Worm (Caenorhabditis elegans) whole organism, late embryonic: Measurements from ENCODE around the gene nsph-4.3.
A peak's percentile ranks its signal among the peaks of the same experiment; 100 is the strongest.

Source experiments
- C38D4.7 ChIP-seq: fragments of 200-800 bp; sonication (Bioruptor generic); optimal IDR thresholded peaks from 2 replicates; lab custom pipeline; 2018; ENCODE audit warnings: mild to moderate bottlenecking, missing genetic modification characterization, moderate library complexity, missing compliant biosample characterization
- K02D7.2 ChIP-seq: sonication (generic microtip); optimal IDR thresholded peaks from 2 replicates; lab custom pipeline; 2017; ENCODE audit warnings: mild to moderate bottlenecking, missing genetic modification characterization, missing compliant biosample characterization
- T23F11.4 ChIP-seq: fragments of 200-800 bp; sonication (Bioruptor generic); optimal IDR thresholded peaks from 2 replicates; lab custom pipeline; 2018; ENCODE audit warnings: mild to moderate bottlenecking, missing genetic modification characterization, missing compliant biosample characterization
- Y22D7AL.16 ChIP-seq: sonication (generic microtip); optimal IDR thresholded peaks from 2 replicates; lab custom pipeline; 2016; ENCODE audit warnings: missing genetic modification characterization, missing compliant biosample characterization
- ahr-1 ChIP-seq: sonication (generic microtip); optimal IDR thresholded peaks from 2 replicates; lab custom pipeline; 2016; ENCODE audit warnings: missing genetic modification characterization, missing compliant biosample characterization
- ama-1 ChIP-seq: fragments of 150-350 bp; optimal IDR thresholded peaks from 2 replicates; lab custom pipeline; 2014
- ceh-18 ChIP-seq: sonication (generic microtip); optimal IDR thresholded peaks from 2 replicates; lab custom pipeline; 2016; ENCODE audit warnings: missing genetic modification characterization, missing compliant biosample characterization
- ceh-19 ChIP-seq: fragments of 200-800 bp; sonication (Bioruptor generic); optimal IDR thresholded peaks from 2 replicates; lab custom pipeline; 2018; ENCODE audit warnings: mild to moderate bottlenecking, missing genetic modification characterization, missing compliant biosample characterization
- ceh-22 ChIP-seq: sonication (generic microtip); optimal IDR thresholded peaks from 2 replicates; lab custom pipeline; 2017; ENCODE audit warnings: missing biosample characterization, missing genetic modification characterization
- ceh-30 ChIP-seq: fragments of 150-350 bp; optimal IDR thresholded peaks from 2 replicates; lab custom pipeline; 2014; ENCODE audit warnings: missing biosample characterization, missing genetic modification characterization
- ceh-31 ChIP-seq: sonication (generic microtip); optimal IDR thresholded peaks from 2 replicates; lab custom pipeline; 2016; ENCODE audit warnings: missing genetic modification characterization, missing compliant biosample characterization
- ceh-45 ChIP-seq: fragments of 200-800 bp; sonication (Bioruptor generic); IDR thresholded peaks from 2 replicates; pipeline ENCODE4 v1.3.6; 2022; ENCODE audit warnings: missing genetic modification reagents, missing genetic modification characterization, missing compliant biosample characterization
- ceh-6 ChIP-seq: fragments of 200-800 bp; sonication (Bioruptor generic); optimal IDR thresholded peaks from 2 replicates; lab custom pipeline; 2018; ENCODE audit warnings: mild to moderate bottlenecking, missing genetic modification characterization, missing compliant biosample characterization
- ceh-9 ChIP-seq: sonication (generic microtip); optimal IDR thresholded peaks from 2 replicates; lab custom pipeline; 2016; ENCODE audit warnings: mild to moderate bottlenecking, missing genetic modification characterization, inconsistent platforms, missing compliant biosample characterization
- dmd-4 ChIP-seq: sonication (generic microtip); optimal IDR thresholded peaks from 2 replicates; lab custom pipeline; 2016; ENCODE audit warnings: borderline replicate concordance, missing genetic modification characterization, missing compliant biosample characterization
- elt-2 ChIP-seq: sonication (generic microtip); optimal IDR thresholded peaks from 2 replicates; lab custom pipeline; 2016; ENCODE audit warnings: missing genetic modification reagents, missing genetic modification characterization, missing compliant biosample characterization
- fax-1 ChIP-seq: sonication (generic microtip); optimal IDR thresholded peaks from 2 replicates; lab custom pipeline; 2016; ENCODE audit warnings: missing genotype, missing genetic modification characterization, missing compliant biosample characterization
- gmeb-2 ChIP-seq: sonication (generic microtip); optimal IDR thresholded peaks from 2 replicates; lab custom pipeline; 2016; ENCODE audit warnings: missing genetic modification characterization, inconsistent platforms, missing compliant biosample characterization
- hlh-13 ChIP-seq: fragments of 200-800 bp; sonication (Bioruptor generic); optimal IDR thresholded peaks from 2 replicates; lab custom pipeline; 2018; ENCODE audit warnings: mild to moderate bottlenecking, missing genetic modification characterization, missing compliant biosample characterization
- hlh-6 ChIP-seq: sonication (generic microtip); optimal IDR thresholded peaks from 2 replicates; lab custom pipeline; 2016; ENCODE audit warnings: missing genotype, missing genetic modification characterization, missing compliant biosample characterization
- hlh-8 ChIP-seq: sonication (generic microtip); optimal IDR thresholded peaks from 2 replicates; lab custom pipeline; 2016; ENCODE audit warnings: missing genotype, missing genetic modification characterization, missing compliant biosample characterization
- madf-2 ChIP-seq: sonication (generic microtip); optimal IDR thresholded peaks from 2 replicates; lab custom pipeline; 2017; ENCODE audit warnings: missing genetic modification characterization, missing compliant biosample characterization
- mec-3 ChIP-seq: sonication (generic microtip); optimal IDR thresholded peaks from 2 replicates; lab custom pipeline; 2016; ENCODE audit warnings: borderline replicate concordance, missing genetic modification characterization, missing compliant biosample characterization
- nfya-1 ChIP-seq: sonication (generic microtip); optimal IDR thresholded peaks from 2 replicates; lab custom pipeline; 2017; ENCODE audit warnings: missing genetic modification characterization, mild to moderate bottlenecking, missing compliant biosample characterization, antibody characterized with exemption, moderate library complexity
- nhr-232 ChIP-seq: sonication (generic microtip); optimal IDR thresholded peaks from 2 replicates; lab custom pipeline; 2016; ENCODE audit warnings: missing genetic modification characterization, missing compliant biosample characterization
- npax-4 ChIP-seq: sonication (generic microtip); optimal IDR thresholded peaks from 2 replicates; lab custom pipeline; 2016; ENCODE audit warnings: missing genetic modification characterization, missing compliant biosample characterization
- odd-2 ChIP-seq: sonication (generic microtip); optimal IDR thresholded peaks from 2 replicates; lab custom pipeline; 2017; ENCODE audit warnings: antibody characterized with exemption, mild to moderate bottlenecking, missing genetic modification characterization, missing compliant biosample characterization
- pag-3 ChIP-seq: sonication (generic microtip); optimal IDR thresholded peaks from 2 replicates; lab custom pipeline; 2016; ENCODE audit warnings: missing compliant biosample characterization, missing genetic modification characterization, borderline replicate concordance
- pha-2 ChIP-seq: sonication (generic microtip); optimal IDR thresholded peaks from 2 replicates; lab custom pipeline; 2017; ENCODE audit warnings: mild to moderate bottlenecking, missing genetic modification characterization, missing compliant biosample characterization
- pha-4 ChIP-seq: fragments of 150-350 bp; optimal IDR thresholded peaks from 2 replicates; lab custom pipeline; 2018; ENCODE audit warnings: missing biosample characterization, missing genetic modification reagents, missing genetic modification characterization
- pqm-1 ChIP-seq: sonication (generic microtip); optimal IDR thresholded peaks from 2 replicates; lab custom pipeline; 2016; ENCODE audit warnings: missing genetic modification characterization, missing compliant biosample characterization
- pros-1 ChIP-seq: fragments of 150-350 bp; optimal IDR thresholded peaks from 2 replicates; lab custom pipeline; 2014; ENCODE audit warnings: missing biosample characterization, missing genetic modification reagents, missing genetic modification characterization
- ref-2 ChIP-seq: sonication (generic microtip); optimal IDR thresholded peaks from 2 replicates; lab custom pipeline; 2016; ENCODE audit warnings: missing genetic modification characterization, missing compliant biosample characterization
- sox-4 ChIP-seq: sonication (generic microtip); optimal IDR thresholded peaks from 2 replicates; lab custom pipeline; 2017; ENCODE audit warnings: mild to moderate bottlenecking, missing genetic modification characterization, inconsistent platforms, missing compliant biosample characterization
- syd-9 ChIP-seq: sonication (generic microtip); optimal IDR thresholded peaks from 2 replicates; lab custom pipeline; 2016; ENCODE audit warnings: mild to moderate bottlenecking, missing genetic modification characterization, moderate library complexity, missing compliant biosample characterization
- tbx-7 ChIP-seq: sonication (generic microtip); optimal IDR thresholded peaks from 2 replicates; lab custom pipeline; 2016; ENCODE audit warnings: missing genotype, missing genetic modification characterization, missing compliant biosample characterization
- ttx-3 ChIP-seq: sonication (generic microtip); optimal IDR thresholded peaks from 2 replicates; lab custom pipeline; 2016; ENCODE audit warnings: missing genetic modification reagents, missing genetic modification characterization, missing compliant biosample characterization
- unc-3 ChIP-seq, 2 experiments: fragments of 200-800 bp in 1 of 2; sonication (Bioruptor generic) in 1 of 2; sonication (generic microtip) in 1 of 2; conservative IDR thresholded peaks in 1 of 2; optimal IDR thresholded peaks in 1 of 2; 2 replicates each; pipeline versions ENCODE4 v1.3.6 to Lab custom; 2016 to 2022; ENCODE audit warnings: missing compliant biosample characterization in 2 of 2, missing genetic modification characterization in 2 of 2, missing genetic modification reagents in 1 of 2
- unc-86 ChIP-seq: sonication (generic microtip); optimal IDR thresholded peaks from 2 replicates; lab custom pipeline; 2016; ENCODE audit warnings: missing genetic modification characterization, missing compliant biosample characterization
- zip-5 ChIP-seq: sonication (generic microtip); optimal IDR thresholded peaks from 2 replicates; lab custom pipeline; 2016; ENCODE audit warnings: missing genetic modification characterization, missing compliant biosample characterization
- ztf-16 ChIP-seq: sonication (generic microtip); optimal IDR thresholded peaks from 2 replicates; lab custom pipeline; 2017; ENCODE audit warnings: missing genetic modification characterization, missing compliant biosample characterization

The nsph-4.3 gene

DNA sequence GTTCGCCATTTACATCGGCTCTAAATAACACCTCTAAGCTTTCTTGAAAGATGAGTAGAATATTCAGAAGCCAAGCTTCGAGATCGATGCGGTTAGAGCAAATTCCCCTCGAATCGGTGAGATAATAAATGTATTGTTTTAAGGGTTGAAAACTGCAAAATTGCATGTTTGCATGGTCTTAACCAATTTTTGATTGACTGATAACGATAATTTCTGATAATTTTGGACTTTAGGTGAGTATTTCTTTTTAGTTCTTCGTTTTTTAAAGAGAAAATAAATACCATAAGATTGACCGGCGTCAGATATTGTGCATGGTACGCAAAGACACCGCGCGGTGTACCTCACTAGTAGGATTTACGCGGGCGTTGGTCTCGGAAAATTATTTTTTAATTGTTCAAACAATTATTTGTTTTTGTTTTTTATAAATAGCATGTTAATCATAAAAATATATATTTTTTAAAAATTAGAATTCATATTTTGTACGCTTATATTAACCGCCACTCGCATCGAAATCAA lies 24.9 kb downstream of the nsph-4.3 start, which contains the start of gene cup-5:
Gene cup-5, plus strand, starts transcription at position 51 of the 516 bp plus-strand sequence.
- TF ChIP-seq ceh-30: no peak
- TF ChIP-seq Y22D7AL.16: no peak
- TF ChIP-seq odd-2 (tag; lab: Kevin White, UChicago): no peak
- TF ChIP-seq elt-2 (tag; lab: Kevin White, UChicago): no peak
- TF ChIP-seq sox-4 (tag; lab: Kevin White, UChicago): no peak
- no peak for TF ChIP-seq ttx-3 (tag; lab: Kevin White, UChicago)
- no peak for TF ChIP-seq K02D7.2 (tag; lab: Kevin White, UChicago)
- no peak for TF ChIP-seq gmeb-2 (tag; lab: Kevin White, UChicago)
- TF ChIP-seq ztf-16: no peak
- no peak for TF ChIP-seq ahr-1
- TF ChIP-seq pag-3 (tag; lab: Kevin White, UChicago): no peak
- TF ChIP-seq madf-2 (tag; lab: Kevin White, UChicago): no peak
- TF ChIP-seq ama-1: no peak
- no peak for TF ChIP-seq mec-3 (tag; lab: Kevin White, UChicago)
- no peak for TF ChIP-seq ceh-9 (tag; lab: Kevin White, UChicago)

DNA sequence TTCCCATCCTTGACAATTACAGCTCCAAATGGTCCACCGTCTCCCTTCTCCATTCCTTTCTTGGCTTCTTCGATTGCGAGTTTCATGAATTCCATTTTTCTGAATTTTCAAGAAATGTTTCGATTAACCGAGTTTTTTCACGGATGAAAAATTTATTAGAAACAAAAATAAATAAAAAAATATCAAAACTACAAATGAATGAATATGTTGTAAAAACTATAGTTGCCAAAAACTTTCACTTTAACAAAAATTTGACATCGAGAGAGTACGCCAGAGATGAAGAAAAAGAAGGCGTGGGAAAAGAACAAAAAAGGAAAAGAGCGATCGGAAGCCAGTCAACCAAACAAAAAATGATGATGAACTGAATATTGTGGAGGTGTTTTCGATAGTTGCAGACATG lies 26.2 kb downstream of the nsph-4.3 start, which contains the start of gene R13A5.10:
Gene R13A5.10, minus strand, starts transcription at position 101 of the 400 bp plus-strand sequence.
- TF ChIP-seq nfya-1 (tag; lab: Kevin White, UChicago) (no peak), pqm-1 (tag; lab: Kevin White, UChicago) (no peak), ceh-31 (tag; lab: Kevin White, UChicago) (no peak), npax-4 (tag; lab: Kevin White, UChicago) (no peak), syd-9 (tag; lab: Kevin White, UChicago) (no peak), pag-3 (tag; lab: Kevin White, UChicago) (no peak), dmd-4 (tag; lab: Kevin White, UChicago) (no peak), C38D4.7 (GFP tag; lab: Kevin White, UChicago) (no peak), odd-2 (tag; lab: Kevin White, UChicago) (no peak), pros-1 (tag; lab: Kevin White, UChicago) (no peak), ceh-6 (GFP tag; lab: Kevin White, UChicago) (no peak), hlh-6 (tag; lab: Kevin White, UChicago) (no peak), nhr-232 (tag; lab: Kevin White, UChicago) (no peak), T23F11.4 (no peak)
- TF ChIP-seq, all 69 proteins: peak for 0

DNA sequence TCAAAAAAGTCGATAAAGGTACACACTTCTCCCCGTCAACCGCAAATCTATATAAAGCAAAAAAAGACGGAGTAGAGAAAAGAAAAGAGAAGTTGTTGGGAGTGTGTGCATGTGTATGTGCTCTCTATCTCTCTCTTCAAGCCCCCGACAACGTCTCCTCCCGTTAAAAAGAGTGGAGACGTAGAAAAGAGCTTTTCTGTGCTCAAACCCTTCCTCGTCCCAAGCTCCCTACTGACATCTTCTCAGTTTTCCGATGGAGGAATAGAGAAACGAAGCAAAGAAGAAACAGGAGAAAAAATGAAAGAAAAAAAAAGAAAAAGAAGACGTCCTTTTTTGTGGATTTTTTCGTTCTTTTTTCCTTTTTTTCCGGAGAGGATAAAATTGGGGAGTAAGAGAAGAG lies 28.5 kb downstream of the nsph-4.3 start:
- no peak for TF ChIP-seq hlh-13
- TF ChIP-seq pha-4 (tag; lab: Kevin White, UChicago): no peak
- no peak for TF ChIP-seq ceh-22
- TF ChIP-seq hlh-8 (tag; lab: Kevin White, UChicago): no peak
- no peak for TF ChIP-seq ceh-9 (tag; lab: Kevin White, UChicago)
- no peak for TF ChIP-seq ztf-16
- no peak for TF ChIP-seq ahr-1
- TF ChIP-seq pqm-1 (tag; lab: Kevin White, UChicago): no peak
- no peak for TF ChIP-seq ref-2
- TF ChIP-seq ceh-19 (GFP tag; lab: Kevin White, UChicago): peak; percentile 39
- peak; percentile 27 for TF ChIP-seq nfya-1 (tag; lab: Kevin White, UChicago)
- TF ChIP-seq fax-1: no peak
- peak; percentile 47 for TF ChIP-seq ceh-31 (tag; lab: Kevin White, UChicago)
- TF ChIP-seq ttx-3 (tag; lab: Kevin White, UChicago): no peak
- TF ChIP-seq ceh-45 (GFP tag; lab: Robert Waterston, UW): no peak
- TF ChIP-seq, all 69 proteins: peak for 3

DNA sequence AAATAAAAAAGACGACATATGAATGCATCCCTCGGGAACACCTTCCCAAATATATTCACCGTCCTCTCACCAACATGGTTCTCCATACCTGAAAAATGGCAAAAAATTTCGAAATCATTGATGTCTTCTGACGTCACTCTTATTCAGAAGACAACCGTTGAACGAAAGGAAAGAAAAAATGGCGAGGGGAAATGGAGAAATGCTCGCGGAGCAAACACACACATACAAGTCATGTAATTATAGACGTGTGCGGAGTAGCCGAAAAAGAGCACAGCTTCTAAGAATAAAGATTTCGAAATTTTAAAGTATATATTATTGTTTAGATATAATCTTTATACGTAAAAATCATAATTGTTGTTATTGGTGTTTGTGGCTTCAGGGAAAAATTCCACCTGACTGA lies 29.7 kb downstream of the nsph-4.3 start, which contains the start of gene mfsd-6:
Gene mfsd-6, minus strand, starts transcription at position 88 of the 400 bp plus-strand sequence.
- TF ChIP-seq hlh-8 (tag; lab: Kevin White, UChicago) (no peak), unc-3 (GFP tag; conservative IDR thresholded peaks at IDR 0.05; lab: Robert Waterston, UW) (no peak), unc-3 (tag; optimal IDR thresholded peaks at IDR 0.05; lab: Kevin White, UChicago) (no peak), nfya-1 (tag; lab: Kevin White, UChicago) (no peak), zip-5 (tag; lab: Kevin White, UChicago) (no peak), ceh-18 (tag; lab: Kevin White, UChicago) (no peak), T23F11.4 (no peak), ztf-16 (no peak), npax-4 (tag; lab: Kevin White, UChicago) (no peak), tbx-7 (tag; lab: Kevin White, UChicago) (no peak), pha-2 (tag; lab: Kevin White, UChicago) (no peak), unc-86 (no peak), mec-3 (tag; lab: Kevin White, UChicago) (no peak)
